Worm (Caenorhabditis elegans): ENCODE measurements around the gene C14A11.6.

Gene C14A11.6

DNA sequence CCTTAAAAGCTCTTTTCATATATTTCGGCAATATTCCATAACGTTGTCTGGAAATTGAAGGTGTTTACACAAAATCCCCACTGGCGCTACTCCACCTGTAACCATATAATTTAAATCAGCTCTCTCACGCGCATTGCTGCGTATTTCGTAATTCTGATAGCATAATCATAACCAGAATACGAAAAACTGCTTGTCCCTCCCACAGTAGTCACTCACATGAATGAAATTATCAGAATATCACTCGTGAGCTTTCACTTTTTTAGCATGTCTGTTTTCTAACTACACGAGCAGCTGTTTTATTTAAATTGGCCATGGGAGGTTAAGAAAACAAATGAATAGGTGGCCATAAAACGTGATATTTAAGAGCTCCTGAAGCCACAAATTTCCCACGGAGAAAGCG, 5.8 kb upstream of the C14A11.6 start:
- TF ChIP-seq nhr-11 (tag; optimal IDR thresholded peaks at IDR 0.05) (peak; percentile 49), fkh-10 (GFP tag; optimal IDR thresholded peaks at IDR 0.05) (peak; percentile 7), nhr-28 (tag; optimal IDR thresholded peaks at IDR 0.05) (no peak), unc-39 (tag; optimal IDR thresholded peaks at IDR 0.05) (no peak), aha-1 (tag) (peak; percentile 64)

DNA sequence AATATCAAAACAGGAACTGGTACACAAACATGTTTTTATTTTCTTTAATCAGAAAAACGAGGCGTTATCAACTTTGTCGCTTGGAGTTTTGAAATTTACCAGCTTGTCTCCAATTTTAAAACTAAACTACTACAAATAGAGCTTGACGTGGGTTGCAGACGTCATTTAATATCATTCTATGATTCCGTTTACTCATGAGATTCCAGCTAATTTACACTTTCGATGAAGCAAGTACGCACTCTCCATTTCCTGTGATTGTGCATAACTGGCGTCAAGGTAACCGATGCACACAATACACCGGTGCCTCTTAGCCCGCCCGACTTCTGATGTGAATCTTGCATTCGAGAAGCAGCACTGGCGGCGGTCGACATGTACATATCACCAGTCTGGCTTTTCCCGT, 5.0 kb upstream of the C14A11.6 start:
- TF ChIP-seq tag-97 (GFP tag; IDR thresholded peaks at IDR 0.05) (no peak), nhr-11 (tag; optimal IDR thresholded peaks at IDR 0.05) (peak; percentile 35), mdl-1 (tag; optimal IDR thresholded peaks at IDR 0.05) (no peak)

ce11 chrX:2809611-2810010, 4.3 kb downstream of the C14A11.6 start, which contains the start of gene C14A11.9:
Gene C14A11.9 (minus strand): TSS chrX:2809637.
- TF ChIP-seq dmd-6 (GFP tag; IDR thresholded peaks at IDR 0.05) (peak; percentile 88), hif-1 (tag; optimal IDR thresholded peaks at IDR 0.05) (peak; percentile 32 to 82), ZK546.5 (tag; optimal IDR thresholded peaks at IDR 0.05) (no peak), aly-2 (tag; optimal IDR thresholded peaks at IDR 0.05) (no peak), F26F4.8 (GFP tag; conservative IDR thresholded peaks at IDR 0.05) (no peak), set-16 (GFP tag; IDR thresholded peaks at IDR 0.05) (no peak; the same call in 1 of the 2 replicates), aha-1 (tag) (peak; percentile 99), zfp-2 (tag; optimal IDR thresholded peaks at IDR 0.05) (no peak), spr-1 (tag; optimal IDR thresholded peaks at IDR 0.05) (peak; percentile 87), attf-4 (tag; optimal IDR thresholded peaks at IDR 0.05) (no peak), D1046.2 (GFP tag; IDR thresholded peaks at IDR 0.05) (no peak), ceh-20 (GFP tag; IDR thresholded peaks at IDR 0.05) (peak; percentile 88), ceh-82 (tag; optimal IDR thresholded peaks at IDR 0.05) (no peak), Y5F2A.4 (GFP tag; optimal IDR thresholded peaks at IDR 0.05) (no peak), unc-62 (GFP tag; optimal IDR thresholded peaks at IDR 0.05 in 1 of 2) (peak in 1 of 2 experiments; percentile 90), unc-62 (tag; optimal IDR thresholded peaks at IDR 0.05) (no peak), spr-3 (GFP tag; optimal IDR thresholded peaks at IDR 0.05) (peak; percentile 87), F10B5.3 (tag; optimal IDR thresholded peaks at IDR 0.05) (peak; percentile 77), egl-27 (tag; optimal IDR thresholded peaks at IDR 0.05) (no peak), skn-1 (tag; optimal IDR thresholded peaks at IDR 0.05) (no peak), mxl-3 (GFP tag; optimal IDR thresholded peaks at IDR 0.05) (peak; percentile 76), mep-1 (tag; optimal IDR thresholded peaks at IDR 0.05) (peak; percentile 96), nhr-48 (tag; optimal IDR thresholded peaks at IDR 0.05) (peak; percentile 77), lin-39 (tag; optimal IDR thresholded peaks at IDR 0.05) (no peak), T26A8.4 (GFP tag; IDR thresholded peaks at IDR 0.05) (no peak; the same call in none of the 2 replicates), rbr-2 (tag; optimal IDR thresholded peaks at IDR 0.05) (peak; percentile 93), nhr-237 (tag; optimal IDR thresholded peaks at IDR 0.05) (no peak), lin-15B (tag; optimal IDR thresholded peaks at IDR 0.05) (no peak), daf-12 (tag; optimal IDR thresholded peaks at IDR 0.05) (no peak), mxl-2 (GFP tag; conservative IDR thresholded peaks at IDR 0.05) (no peak), ZK337.2 (GFP tag; IDR thresholded peaks at IDR 0.05) (0 out of 2 replicates have a peak, but pooled peaks have one; percentile 57), R02D3.7 (tag; optimal IDR thresholded peaks at IDR 0.05) (no peak), zip-2 (tag; optimal IDR thresholded peaks at IDR 0.05) (peak; percentile 35), lin-1 (GFP tag; IDR thresholded peaks at IDR 0.05) (no peak), fkh-10 (GFP tag; optimal IDR thresholded peaks at IDR 0.05) (peak; percentile 75), egl-43 (GFP tag; IDR thresholded peaks at IDR 0.05) (no peak), mdt-29 (GFP tag; IDR thresholded peaks at IDR 0.05) (no peak), hlh-30 (tag; optimal IDR thresholded peaks at IDR 0.05; ENCODE audit: insufficient read depth) (peak; percentile 83), saeg-2 (GFP tag; IDR thresholded peaks at IDR 0.05) (0 out of 2 replicates have a peak, but pooled peaks have one; percentile 64), ceh-62 (tag; optimal IDR thresholded peaks at IDR 0.05) (no peak), lin-38 (GFP tag; IDR thresholded peaks at IDR 0.05) (peak; percentile 74), nhr-41 (GFP tag; IDR thresholded peaks at IDR 0.05) (peak; percentile 67; the same call in 1 of the 2 replicates), Y48G9A.11 (GFP tag; IDR thresholded peaks at IDR 0.05) (no peak), ztf-7 (tag; optimal IDR thresholded peaks at IDR 0.05) (peak; percentile 72)
